Fruit fly (Drosophila melanogaster) whole organism, embryonic: ENCODE measurements around the gene CG7275.

Source experiments
- CG13123 ChIP-seq: fragments of 200-800 bp; sonication (Bioruptor generic); optimal IDR thresholded peaks from 2 replicates; lab custom pipeline; 2016; ENCODE audit warnings: missing biosample characterization, missing genetic modification characterization
- CG13424 ChIP-seq: fragments of 200-800 bp; sonication (Bioruptor generic); optimal IDR thresholded peaks from 2 replicates; lab custom pipeline; 2019; ENCODE audit warnings: missing biosample characterization, mild to moderate bottlenecking, missing genetic modification characterization, moderate library complexity
- CG17568 ChIP-seq: fragments of 200-800 bp; sonication (Bioruptor generic); optimal IDR thresholded peaks from 2 replicates; lab custom pipeline; 2018; ENCODE audit warnings: missing biosample characterization, mild to moderate bottlenecking, missing genetic modification characterization, moderate library complexity
- CG18476 ChIP-seq: fragments of 200-800 bp; sonication (Bioruptor generic); optimal IDR thresholded peaks from 2 replicates; lab custom pipeline; 2016; ENCODE audit warnings: missing biosample characterization, mild to moderate bottlenecking, missing genetic modification characterization
- CG30403 ChIP-seq: fragments of 200-800 bp; sonication (Bioruptor generic); optimal IDR thresholded peaks from 3 replicates; lab custom pipeline; 2016; ENCODE audit warnings: missing biosample characterization, missing genetic modification characterization
- CG34376 ChIP-seq: fragments of 200-800 bp; sonication (Bioruptor generic); optimal IDR thresholded peaks from 2 replicates; lab custom pipeline; 2018; ENCODE audit warnings: missing biosample characterization, mild to moderate bottlenecking, missing genetic modification characterization
- CG42726 ChIP-seq: fragments of 200-800 bp; sonication (Bioruptor generic); IDR thresholded peaks from 2 replicates; pipeline ENCODE4 v1.3.6; 2022; ENCODE audit warnings: missing biosample characterization, missing genetic modification characterization; ENCODE audit not compliant: partially characterized antibody
- CG4707 ChIP-seq: fragments of 200-800 bp; sonication (Bioruptor generic); optimal IDR thresholded peaks from 2 replicates; lab custom pipeline; 2018; ENCODE audit warnings: missing biosample characterization, mild to moderate bottlenecking, missing genetic modification characterization, moderate library complexity
- CG6854 ChIP-seq: fragments of 200-800 bp; sonication (Bioruptor generic); optimal IDR thresholded peaks from 3 replicates; lab custom pipeline; 2017; ENCODE audit warnings: missing biosample characterization, mild to moderate bottlenecking, missing genetic modification characterization
- CG8290 ChIP-seq, 3 experiments: fragments of 200-800 bp; sonication (Bioruptor generic); optimal IDR thresholded peaks; 2 replicates each; lab custom pipeline; 2016 to 2019; ENCODE audit warnings: missing biosample characterization in 3 of 3, missing genetic modification characterization in 3 of 3, mild to moderate bottlenecking in 2 of 3, moderate library complexity in 1 of 3
- CG8359 ChIP-seq: fragments of 200-800 bp; sonication (Bioruptor generic); optimal IDR thresholded peaks from 2 replicates; lab custom pipeline; 2017; ENCODE audit warnings: missing biosample characterization, mild to moderate bottlenecking, missing genetic modification characterization, borderline replicate concordance
- CG8388 ChIP-seq: fragments of 200-800 bp; sonication (Bioruptor generic); optimal IDR thresholded peaks from 2 replicates; lab custom pipeline; 2019; ENCODE audit warnings: missing biosample characterization, mild to moderate bottlenecking, missing genetic modification characterization, moderate library complexity
- CG8944 ChIP-seq: fragments of 200-800 bp; sonication (Bioruptor generic); optimal IDR thresholded peaks from 3 replicates; lab custom pipeline; 2016; ENCODE audit warnings: missing biosample characterization, missing genetic modification characterization
- CG9437 ChIP-seq: fragments of 200-800 bp; sonication (Bioruptor generic); optimal IDR thresholded peaks from 2 replicates; lab custom pipeline; 2018; ENCODE audit warnings: missing biosample characterization, mild to moderate bottlenecking, missing genetic modification characterization
- Chrac-16 ChIP-seq: fragments of 200-800 bp; sonication (Bioruptor generic); optimal IDR thresholded peaks from 3 replicates; lab custom pipeline; 2016; ENCODE audit warnings: missing biosample characterization, missing genetic modification characterization
- GATAe ChIP-seq: fragments of 200-800 bp; sonication (Bioruptor generic); conservative IDR thresholded peaks from 2 replicates; pipeline ENCODE4 v1.3.6; 2022; ENCODE audit warnings: missing biosample characterization, missing genetic modification characterization
- H2.0 ChIP-seq: fragments of 200-800 bp; sonication (Bioruptor generic); IDR thresholded peaks from 2 replicates; pipeline ENCODE4 v1.3.6; 2022; ENCODE audit warnings: missing biosample characterization, missing genetic modification characterization
- HLH54F ChIP-seq: fragments of 200-800 bp; sonication (Bioruptor generic); optimal IDR thresholded peaks from 3 replicates; lab custom pipeline; 2016; ENCODE audit warnings: missing biosample characterization, missing genetic modification characterization
- HmgZ ChIP-seq: fragments of 200-800 bp; sonication (Bioruptor generic); optimal IDR thresholded peaks from 2 replicates; lab custom pipeline; 2018; ENCODE audit warnings: missing biosample characterization, mild to moderate bottlenecking, missing genetic modification characterization
- Kr ChIP-seq: fragments of 200-800 bp; sonication (Bioruptor generic); optimal IDR thresholded peaks from 2 replicates; lab custom pipeline; 2017; ENCODE audit warnings: missing biosample characterization, mild to moderate bottlenecking, missing genetic modification characterization
- Med ChIP-seq: fragments of 200-800 bp; sonication (Bioruptor generic); peaks from one replicate; lab custom pipeline; 2016; ENCODE audit warnings: missing biosample characterization, missing genetic modification characterization, mild to moderate bottlenecking, inconsistent platforms, moderate library complexity
- Nf-YB ChIP-seq: fragments of 200-800 bp; sonication (Bioruptor generic); optimal IDR thresholded peaks from 3 replicates; lab custom pipeline; 2019; ENCODE audit warnings: missing biosample characterization, mild to moderate bottlenecking, missing genetic modification characterization, moderate library complexity
- Ravus ChIP-seq: fragments of 200-800 bp; sonication (Bioruptor generic); IDR thresholded peaks from 2 replicates; pipeline ENCODE4 v1.3.6; 2022; ENCODE audit warnings: missing biosample characterization, missing genetic modification characterization
- Rx ChIP-seq: fragments of 200-800 bp; sonication (Bioruptor generic); IDR thresholded peaks from 2 replicates; pipeline ENCODE4 v1.3.6; 2022; ENCODE audit warnings: missing biosample characterization, missing genetic modification characterization
- Sox100B ChIP-seq: fragments of 200-800 bp; sonication (Bioruptor generic); optimal IDR thresholded peaks from 3 replicates; lab custom pipeline; 2018; ENCODE audit warnings: missing biosample characterization, mild to moderate bottlenecking, missing genetic modification characterization
- ato ChIP-seq: fragments of 200-800 bp; sonication (Bioruptor generic); IDR thresholded peaks from 2 replicates; pipeline ENCODE4 v1.3.6; 2022; ENCODE audit warnings: missing biosample characterization, missing genetic modification characterization; ENCODE audit not compliant: partially characterized antibody
- emc ChIP-seq: fragments of 200-800 bp; sonication (Bioruptor generic); optimal IDR thresholded peaks from 2 replicates; lab custom pipeline; 2016; ENCODE audit warnings: missing biosample characterization, missing genetic modification characterization
- esg ChIP-seq: fragments of 200-800 bp; sonication (Bioruptor generic); conservative IDR thresholded peaks from 2 replicates; pipeline ENCODE4 v1.3.6; 2022; ENCODE audit warnings: missing biosample characterization, missing genetic modification characterization
- eve ChIP-seq, 2 experiments: fragments of >200 bp; optimal IDR thresholded peaks; 2 replicates each; lab custom pipeline; 2017; ENCODE audit warnings: missing biosample characterization in 2 of 2, missing genetic modification characterization in 2 of 2
- fd102C ChIP-seq: fragments of 200-800 bp; sonication (Bioruptor generic); optimal IDR thresholded peaks from 2 replicates; lab custom pipeline; 2018; ENCODE audit warnings: missing biosample characterization, mild to moderate bottlenecking, missing genetic modification characterization, moderate library complexity
- ftz-f1 ChIP-seq: fragments of 200-800 bp; sonication (Bioruptor generic); optimal IDR thresholded peaks from 2 replicates; lab custom pipeline; 2016; ENCODE audit warnings: missing biosample characterization, missing genetic modification characterization
- gem ChIP-seq: fragments of 200-800 bp; sonication (Bioruptor generic); optimal IDR thresholded peaks from 2 replicates; lab custom pipeline; 2019; ENCODE audit warnings: missing biosample characterization, mild to moderate bottlenecking, missing genetic modification characterization, moderate library complexity
- grn ChIP-seq: fragments of 200-800 bp; sonication (Bioruptor generic); optimal IDR thresholded peaks from 3 replicates; lab custom pipeline; 2017; ENCODE audit warnings: missing biosample characterization, missing genetic modification characterization
- hkb ChIP-seq, 2 experiments: fragments of 200-800 bp in 1 of 2; fragments of >200 bp in 1 of 2; sonication (Bioruptor generic) in 1 of 2; IDR thresholded peaks in 1 of 2; optimal IDR thresholded peaks in 1 of 2; 2 replicates each; pipeline versions ENCODE4 v1.3.6 to Lab custom; 2017 to 2022; ENCODE audit warnings: missing biosample characterization in 1 of 2, missing genetic modification characterization in 1 of 2
- hth ChIP-seq: fragments of >200 bp; optimal IDR thresholded peaks from 2 replicates; lab custom pipeline; 2017; ENCODE audit warnings: inconsistent platforms
- odd ChIP-seq: fragments of 200-800 bp; sonication (Bioruptor generic); optimal IDR thresholded peaks from 2 replicates; lab custom pipeline; 2017; ENCODE audit warnings: missing biosample characterization, mild to moderate bottlenecking, missing genetic modification characterization
- pho ChIP-seq: fragments of 200-800 bp; sonication (Bioruptor generic); optimal IDR thresholded peaks from 2 replicates; lab custom pipeline; 2016; ENCODE audit warnings: missing biosample characterization, missing genetic modification characterization
- pros ChIP-seq: fragments of 200-800 bp; sonication (Bioruptor generic); optimal IDR thresholded peaks from 3 replicates; lab custom pipeline; 2019; ENCODE audit warnings: missing biosample characterization, mild to moderate bottlenecking, missing genetic modification characterization, moderate library complexity
- repo ChIP-seq: fragments of 200-800 bp; sonication (Bioruptor generic); optimal IDR thresholded peaks from 2 replicates; lab custom pipeline; 2016; ENCODE audit warnings: missing biosample characterization, missing genetic modification characterization
- rib ChIP-seq: fragments of 200-800 bp; sonication (Bioruptor generic); IDR thresholded peaks from 2 replicates; pipeline ENCODE4 v1.3.6; 2022; ENCODE audit warnings: missing biosample characterization, missing genetic modification characterization
- row ChIP-seq: fragments of 200-800 bp; sonication (Bioruptor generic); IDR thresholded peaks from 3 replicates; pipeline ENCODE4 v1.3.6; 2022; ENCODE audit warnings: missing biosample characterization, missing genetic modification characterization
- sens ChIP-seq: fragments of 200-800 bp; sonication (Bioruptor generic); peaks from one replicate; lab custom pipeline; 2016; ENCODE audit warnings: missing biosample characterization, missing genetic modification characterization
- sug ChIP-seq: fragments of 200-800 bp; optimal IDR thresholded peaks from 2 replicates; lab custom pipeline; 2019; ENCODE audit warnings: missing biosample characterization, mild to moderate bottlenecking, missing genetic modification characterization, moderate library complexity
- tll ChIP-seq, 2 experiments: fragments of 200-800 bp in 1 of 2; fragments of >200 bp in 1 of 2; sonication (Bioruptor generic) in 1 of 2; optimal IDR thresholded peaks; 2 replicates each; lab custom pipeline; 2017 to 2019; ENCODE audit warnings: missing biosample characterization in 2 of 2, missing genetic modification characterization in 2 of 2, mild to moderate bottlenecking in 1 of 2, moderate library complexity in 1 of 2
- unpg ChIP-seq: fragments of 200-800 bp; sonication (Bioruptor generic); optimal IDR thresholded peaks from 3 replicates; lab custom pipeline; 2018; ENCODE audit warnings: missing biosample characterization, mild to moderate bottlenecking, missing genetic modification characterization, moderate library complexity
- zen ChIP-seq: fragments of 200-800 bp; sonication (Bioruptor generic); optimal IDR thresholded peaks from 3 replicates; lab custom pipeline; 2018; ENCODE audit warnings: missing biosample characterization, mild to moderate bottlenecking, missing genetic modification characterization, moderate library complexity
- zf30C ChIP-seq: fragments of 200-800 bp; sonication (Bioruptor generic); optimal IDR thresholded peaks from 3 replicates; lab custom pipeline; 2018; ENCODE audit warnings: missing biosample characterization, mild to moderate bottlenecking, missing genetic modification characterization
- zfh1 ChIP-seq: fragments of 200-800 bp; sonication (Bioruptor generic); IDR thresholded peaks from 3 replicates; pipeline ENCODE4 v1.3.6; 2022; ENCODE audit warnings: missing biosample characterization, missing genetic modification characterization
- zfh2 ChIP-seq: fragments of 200-800 bp; sonication (Bioruptor generic); optimal IDR thresholded peaks from 2 replicates; lab custom pipeline; 2016; ENCODE audit warnings: missing biosample characterization, missing genetic modification characterization

The CG7275 gene

DNA sequence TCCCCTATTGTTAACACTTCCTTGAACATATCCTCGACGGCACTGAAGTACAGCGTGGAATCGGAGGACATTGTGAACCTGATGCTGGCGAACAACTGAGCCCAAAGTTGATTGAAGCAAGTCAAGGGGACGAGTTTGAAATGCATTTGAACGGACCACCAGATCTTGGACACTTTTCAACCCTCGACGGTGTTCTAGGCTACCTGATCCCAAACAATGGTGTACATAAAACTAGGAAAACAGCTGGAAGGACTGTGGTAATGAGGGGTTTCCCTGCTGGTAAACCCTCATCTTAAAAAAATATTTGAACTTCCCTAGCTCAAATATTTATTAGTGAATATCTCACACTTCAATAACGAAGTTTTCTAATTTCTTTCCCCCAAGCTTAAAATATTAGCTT is 18.2 kb downstream of the CG7275 start, which contains the start of gene CG13454 (continued):
- TF ChIP-seq gem (tag; lab: Kevin White, UChicago) (no peak), zen (tag; lab: Kevin White, UChicago) (peak; percentile 69), CG13123 (GFP tag; lab: Kevin White, UChicago) (no peak), CG18476 (GFP tag; lab: Kevin White, UChicago) (no peak), CG8944 (GFP tag; lab: Kevin White, UChicago) (no peak), esg (GFP tag; lab: Robert Waterston, UW) (no peak), pros (GFP tag; lab: Kevin White, UChicago) (peak; percentile 44), Kr (GFP tag; lab: Kevin White, UChicago) (peak; percentile 8), hkb (optimal IDR thresholded peaks at IDR 0.05; lab: Kevin White, UChicago) (no peak), hkb (GFP tag; IDR thresholded peaks at IDR 0.05; lab: Robert Waterston, UW) (no peak), ato (GFP tag; lab: Robert Waterston, UW) (no peak), Rx (GFP tag; lab: Robert Waterston, UW) (no peak), CG8359 (no peak), Nf-YB (GFP tag; lab: Kevin White, UChicago) (no peak), Sox100B (no peak), emc (GFP tag; lab: Kevin White, UChicago) (no peak), odd (GFP tag; lab: Kevin White, UChicago) (no peak), tll (GFP tag; optimal IDR thresholded peaks at IDR 0.05; lab: Kevin White, UChicago) (peak in 1 of 2 experiments; percentile 32), HLH54F (GFP tag; lab: Kevin White, UChicago) (no peak), Ravus (GFP tag; lab: Robert Waterston, UW) (no peak), HmgZ (tag; lab: Kevin White, UChicago) (no peak), row (no peak), pho (GFP tag; lab: Kevin White, UChicago) (no peak), Chrac-16 (GFP tag; lab: Kevin White, UChicago) (no peak), CG4707 (GFP tag; lab: Kevin White, UChicago) (no peak), sens (GFP tag; lab: Kevin White, UChicago) (peak; percentile 60), zfh2 (no peak), CG17568 (GFP tag; lab: Kevin White, UChicago) (no peak), hth (lab: Kevin White, UChicago) (no peak)

DNA sequence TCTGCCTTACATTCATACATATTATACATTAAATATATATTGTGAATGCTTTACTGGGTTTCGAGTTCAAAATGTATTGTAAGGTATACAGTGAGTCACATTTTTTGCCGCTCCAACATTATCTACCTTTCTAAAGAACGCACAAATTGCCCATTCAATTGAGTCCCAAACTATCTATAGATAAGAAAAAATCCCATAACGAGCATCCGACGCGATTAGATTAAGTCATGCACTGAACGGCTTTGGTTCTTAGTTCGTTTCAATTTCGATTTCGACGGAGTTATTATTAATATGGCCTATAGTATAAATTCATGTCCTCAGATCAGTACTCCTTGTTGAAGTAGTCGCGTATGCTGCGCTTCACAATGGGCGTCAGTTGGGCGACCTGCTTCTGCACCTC is 18.7 kb downstream of the CG7275 start:
- peak in 1 of 2 experiments; percentile 33 for TF ChIP-seq eve (GFP tag; optimal IDR thresholded peaks at IDR 0.05; lab: Kevin White, UChicago)
- TF ChIP-seq zfh1 (GFP tag; lab: Robert Waterston, UW), result 0 out of 3 replicates have a peak, but pooled peaks have one; percentile 24
- TF ChIP-seq row, result peak; percentile 39; the same call in 2 of the 3 replicates
- TF ChIP-seq CG8290 (GFP tag; optimal IDR thresholded peaks at IDR 0.05; lab: Kevin White, UChicago), result no peak
- TF ChIP-seq CG8290 (tag; optimal IDR thresholded peaks at IDR 0.05; lab: Kevin White, UChicago), result peak in 1 of 2 experiments; percentile 25
- TF ChIP-seq H2.0, result 0 out of 2 replicates have a peak, but pooled peaks have one; percentile 18
- TF ChIP-seq Rx (GFP tag; lab: Robert Waterston, UW), result no peak
- no peak for TF ChIP-seq CG9437
- peak; percentile 39 for TF ChIP-seq CG8388
- TF ChIP-seq sug (tag; lab: Kevin White, UChicago), result peak; percentile 9
- no peak for TF ChIP-seq CG6854 (GFP tag; lab: Kevin White, UChicago)
- TF ChIP-seq grn (GFP tag; lab: Kevin White, UChicago), result peak; percentile 8
- no peak for TF ChIP-seq CG30403 (GFP tag; lab: Kevin White, UChicago)
- TF ChIP-seq CG13424, result no peak
- TF ChIP-seq CG18476 (GFP tag; lab: Kevin White, UChicago), result no peak
- no peak for TF ChIP-seq CG42726 (GFP tag; lab: Robert Waterston, UW)
- TF ChIP-seq zf30C (GFP tag; lab: Kevin White, UChicago), result peak; percentile 87
- TF ChIP-seq unpg (GFP tag; lab: Kevin White, UChicago), result no peak
- TF ChIP-seq Med (GFP tag; lab: Kevin White, UChicago), result peak; percentile 18
- no peak for TF ChIP-seq repo (GFP tag; lab: Kevin White, UChicago)
- TF ChIP-seq CG34376 (GFP tag; lab: Kevin White, UChicago), result peak; percentile 25
- peak; percentile 72 for TF ChIP-seq GATAe
- TF ChIP-seq ftz-f1 (GFP tag; lab: Kevin White, UChicago), result no peak
- no peak for TF ChIP-seq CG4707 (GFP tag; lab: Kevin White, UChicago)
- no peak for TF ChIP-seq fd102C (GFP tag; lab: Kevin White, UChicago)
- TF ChIP-seq rib (GFP tag; lab: Robert Waterston, UW), result no peak
